Worm (Caenorhabditis elegans) whole organism, L4 larva: Measurements from ENCODE around the gene dmd-6.

Experiments used
- aha-1 ChIP-seq: fragments of 150-350 bp; peaks from one replicate; lab custom pipeline; 2014; ENCODE audit warnings: missing biosample characterization, missing genetic modification characterization
- lir-3 ChIP-seq: sonication (generic microtip); optimal IDR thresholded peaks from 2 replicates; lab custom pipeline; 2016; ENCODE audit warnings: mild to moderate bottlenecking, missing genetic modification characterization, missing compliant biosample characterization
- nhr-76 ChIP-seq: fragments of 150-350 bp; optimal IDR thresholded peaks from 2 replicates; lab custom pipeline; 2014; ENCODE audit warnings: missing biosample characterization, missing genetic modification characterization
- pha-4 ChIP-seq, 2 experiments: fragments of 150-350 bp in 1 of 2; fragments of 200-800 bp in 1 of 2; sonication (Bioruptor generic) in 1 of 2; IDR thresholded peaks in 1 of 2; optimal IDR thresholded peaks in 1 of 2; 2 replicates each; pipeline versions ENCODE4 v1.3.6 to Lab custom; 2014 to 2022; ENCODE audit warnings: missing genetic modification characterization in 2 of 2, missing genetic modification reagents in 2 of 2, missing biosample characterization in 1 of 2, missing compliant biosample characterization in 1 of 2

DNA sequence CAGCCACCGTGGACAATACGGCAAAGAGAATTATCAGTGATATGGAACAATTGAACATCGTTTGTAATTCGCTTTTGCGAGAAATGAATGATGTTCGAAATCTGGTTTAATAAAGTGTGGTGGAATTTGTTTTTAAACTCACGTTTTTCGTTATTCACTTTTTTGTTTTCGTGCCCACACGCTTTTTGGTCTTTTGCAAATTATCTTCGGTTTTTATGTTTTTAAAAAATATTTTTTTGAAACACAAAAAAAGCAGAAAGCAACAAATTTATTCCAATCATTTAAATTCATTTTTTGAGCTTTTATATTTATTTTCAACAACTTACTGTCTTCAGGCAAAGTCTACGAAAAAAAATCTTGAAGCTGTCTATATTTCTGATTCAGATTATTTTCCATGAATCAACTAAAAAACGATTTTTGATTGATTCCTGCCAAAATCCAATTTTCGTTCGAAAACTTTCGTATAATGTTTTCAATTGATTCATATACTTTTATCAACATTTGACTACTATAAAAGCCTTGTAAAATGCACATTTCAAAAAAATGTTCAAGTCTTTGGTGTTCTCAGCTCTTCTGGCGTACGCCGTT is 42.0 kb upstream of the dmd-6 start, which contains the start of the genes Y57G11B.3 and Y57G11B.5:
- TF ChIP-seq lir-3 (no peak), pha-4 (GFP tag; IDR thresholded peaks at IDR 0.05; lab: Robert Waterston, UW) (no peak), pha-4 (tag; optimal IDR thresholded peaks at IDR 0.05; lab: Kevin White, UChicago) (no peak), nhr-76 (tag; lab: Kevin White, UChicago) (no peak), aha-1 (no peak)
